Worm (Caenorhabditis elegans) whole organism, late embryonic: ENCODE data around the gene F42H10.2.

ENCODE experiments used
- ama-1 ChIP-seq: fragments of 150-350 bp; optimal IDR thresholded peaks from 2 replicates; lab custom pipeline; 2014
- gmeb-2 ChIP-seq: sonication (generic microtip); optimal IDR thresholded peaks from 2 replicates; lab custom pipeline; 2016; ENCODE audit warnings: missing genetic modification characterization, inconsistent platforms, missing compliant biosample characterization
- hlh-13 ChIP-seq: fragments of 200-800 bp; sonication (Bioruptor generic); optimal IDR thresholded peaks from 2 replicates; lab custom pipeline; 2018; ENCODE audit warnings: mild to moderate bottlenecking, missing genetic modification characterization, missing compliant biosample characterization
- hlh-6 ChIP-seq: sonication (generic microtip); optimal IDR thresholded peaks from 2 replicates; lab custom pipeline; 2016; ENCODE audit warnings: missing genotype, missing genetic modification characterization, missing compliant biosample characterization
- lin-11 ChIP-seq: fragments of 200-800 bp; sonication (Bioruptor generic); optimal IDR thresholded peaks from 2 replicates; lab custom pipeline; 2018; ENCODE audit warnings: mild to moderate bottlenecking, missing genetic modification characterization, missing compliant biosample characterization
- nfya-1 ChIP-seq: sonication (generic microtip); optimal IDR thresholded peaks from 2 replicates; lab custom pipeline; 2017; ENCODE audit warnings: missing genetic modification characterization, mild to moderate bottlenecking, missing compliant biosample characterization, antibody characterized with exemption, moderate library complexity
- nhr-11 ChIP-seq: fragments of 150-350 bp; optimal IDR thresholded peaks from 2 replicates; lab custom pipeline; 2014; ENCODE audit warnings: missing biosample characterization, missing genetic modification characterization
- pha-4 ChIP-seq: fragments of 150-350 bp; optimal IDR thresholded peaks from 2 replicates; lab custom pipeline; 2018; ENCODE audit warnings: missing biosample characterization, missing genetic modification reagents, missing genetic modification characterization
- unc-55 ChIP-seq: sonication (generic microtip); optimal IDR thresholded peaks from 2 replicates; lab custom pipeline; 2017; ENCODE audit warnings: missing biosample characterization, missing genetic modification reagents, missing genetic modification characterization

DNA sequence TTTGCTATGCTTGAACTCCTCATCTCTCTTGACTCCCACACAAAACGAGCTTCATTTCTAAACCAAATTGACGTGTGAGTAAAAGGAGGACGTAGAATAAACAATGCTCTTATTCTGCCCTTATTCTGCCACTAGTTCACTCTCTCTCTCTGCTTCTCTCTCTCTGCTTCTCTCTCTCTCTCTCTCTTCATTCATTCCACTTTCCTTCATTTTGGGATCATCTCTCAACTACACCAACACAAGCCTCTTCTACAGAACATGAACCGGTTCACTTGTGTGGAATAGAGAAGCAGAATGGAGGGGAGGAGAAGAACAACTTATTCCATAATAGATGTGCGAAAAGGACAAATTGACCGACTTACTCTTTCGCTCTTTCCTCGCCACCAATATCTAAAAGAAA is 12.9 kb downstream of the F42H10.2 start:
- TF ChIP-seq gmeb-2 (tag; lab: Kevin White, UChicago) (no peak), unc-55 (GFP tag; lab: Kevin White, UChicago) (no peak), nfya-1 (peak; percentile 34), pha-4 (tag; lab: Kevin White, UChicago) (no peak), hlh-6 (tag; lab: Kevin White, UChicago) (no peak), ama-1 (lab: Kevin White, UChicago) (no peak), lin-11 (tag; lab: Kevin White, UChicago) (no peak), hlh-13 (GFP tag; lab: Kevin White, UChicago) (no peak), nhr-11 (no peak)
